Fruit fly (Drosophila melanogaster): ENCODE data around the gene cpo.

Gene cpo

DNA sequence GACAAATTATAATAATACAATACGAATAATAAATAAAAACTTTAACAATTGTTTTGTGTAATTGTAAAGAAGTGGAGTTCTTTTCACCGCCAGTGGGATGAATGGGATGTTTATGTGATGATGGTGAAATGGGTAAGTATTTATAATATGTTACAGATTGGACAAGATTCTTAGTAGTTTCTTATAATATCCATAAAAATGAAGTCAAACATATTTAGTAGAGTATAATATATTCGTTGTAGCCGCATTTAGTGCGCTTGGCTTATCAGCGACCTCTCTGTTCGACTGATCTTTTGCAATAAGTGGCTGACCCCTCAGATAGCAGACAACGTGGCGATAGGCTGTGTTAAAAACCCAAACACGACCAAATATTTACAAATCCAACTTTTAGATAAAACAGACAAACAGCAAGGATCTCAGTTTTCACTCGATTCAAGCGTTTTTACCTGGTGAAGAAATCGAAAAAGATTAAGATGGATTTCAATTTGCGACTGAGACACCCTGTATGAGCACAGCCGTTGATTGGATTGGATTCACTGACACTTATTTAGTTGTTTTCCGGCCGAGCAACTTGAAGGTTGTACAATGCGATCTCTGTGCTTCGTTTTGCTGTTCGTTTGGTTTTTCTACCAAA, 99.3 kb downstream of the cpo start, which contains the start of gene DNaseII (continued):
- TF ChIP-seq CG12155 (GFP tag; optimal IDR thresholded peaks at IDR 0.05) (no peak), sisA (GFP tag; IDR thresholded peaks at IDR 0.05) (no peak), ci (GFP tag; IDR thresholded peaks at IDR 0.05) (peak; percentile 46; the same call in 1 of the 3 replicates), C15 (GFP tag; IDR thresholded peaks at IDR 0.05) (no peak), Optix (GFP tag; IDR thresholded peaks at IDR 0.05) (no peak), org-1 (GFP tag; optimal IDR thresholded peaks at IDR 0.05) (peak; percentile 40), bbx (GFP tag; IDR thresholded peaks at IDR 0.05; ENCODE audit: partially characterized antibody) (no peak), CG17186 (GFP tag; optimal IDR thresholded peaks at IDR 0.05) (no peak), nau (GFP tag; optimal IDR thresholded peaks at IDR 0.05) (no peak), D19A (tag; optimal IDR thresholded peaks at IDR 0.05) (peak; percentile 90), CG17802 (tag; optimal IDR thresholded peaks at IDR 0.05) (no peak), MTF-1 (GFP tag; optimal IDR thresholded peaks at IDR 0.05; ENCODE audit: borderline replicate concordance) (no peak), Elba2 (GFP tag; optimal IDR thresholded peaks at IDR 0.05) (no peak), CG10274 (GFP tag; optimal IDR thresholded peaks at IDR 0.05) (peak; percentile 84), CG2875 (GFP tag; optimal IDR thresholded peaks at IDR 0.05) (no peak), Doc2 (GFP tag; IDR thresholded peaks at IDR 0.05) (no peak), CG8388 (GFP tag; optimal IDR thresholded peaks at IDR 0.05) (peak; percentile 10), chif (GFP tag; optimal IDR thresholded peaks at IDR 0.05) (peak in 1 of 2 experiments; percentile 7), CG30403 (GFP tag; optimal IDR thresholded peaks at IDR 0.05) (peak; percentile 38), HmgZ (tag; optimal IDR thresholded peaks at IDR 0.05) (no peak), sc (optimal IDR thresholded peaks at IDR 0.05) (no peak), sc (GFP tag; optimal IDR thresholded peaks at IDR 0.05) (no peak), eyg (GFP tag; optimal IDR thresholded peaks at IDR 0.05) (no peak), prd (optimal IDR thresholded peaks at IDR 0.05) (no peak), prd (GFP tag; IDR thresholded peaks at IDR 0.05) (no peak), caup (GFP tag; optimal IDR thresholded peaks at IDR 0.05; ENCODE audit: severe bottlenecking) (peak; percentile 55), Bteb2 (GFP tag; optimal IDR thresholded peaks at IDR 0.05) (no peak), dysf (GFP tag; IDR thresholded peaks at IDR 0.05) (peak; percentile 40; the same call in 1 of the 3 replicates), Dad (GFP tag; optimal IDR thresholded peaks at IDR 0.05) (no peak), HLH54F (GFP tag; optimal IDR thresholded peaks at IDR 0.05) (no peak), CG33557 (GFP tag; optimal IDR thresholded peaks at IDR 0.05) (no peak), sens-2 (GFP tag; IDR thresholded peaks at IDR 0.05) (peak; percentile 44; the same call in 1 of the 2 replicates), z (GFP tag; IDR thresholded peaks at IDR 0.05) (peak; percentile 24; the same call in 1 of the 3 replicates), CG6683 (GFP tag; optimal IDR thresholded peaks at IDR 0.05) (peak; percentile 11), Xbp1 (GFP tag; optimal IDR thresholded peaks at IDR 0.05) (peak; percentile 31), Nf-YC (tag; optimal IDR thresholded peaks at IDR 0.05) (peak; percentile 48), gro (GFP tag; optimal IDR thresholded peaks at IDR 0.05) (no peak), ERR (GFP tag; optimal IDR thresholded peaks at IDR 0.05) (peak; percentile 17), usp (GFP tag; optimal IDR thresholded peaks at IDR 0.05) (no peak), Dp (GFP tag; optimal IDR thresholded peaks at IDR 0.05) (no peak), Rfx (GFP tag; IDR thresholded peaks at IDR 0.05) (peak; percentile 58; the same call in 1 of the 2 replicates), CG17328 (GFP tag; IDR thresholded peaks at IDR 0.05) (0 out of 2 replicates have a peak, but pooled peaks have one; percentile 10), CG4424 (GFP tag; optimal IDR thresholded peaks at IDR 0.05) (peak; percentile 19), CG3838 (GFP tag; optimal IDR thresholded peaks at IDR 0.05) (no peak), al (GFP tag; IDR thresholded peaks at IDR 0.05) (no peak), Dip3 (GFP tag; optimal IDR thresholded peaks at IDR 0.05) (no peak), Kr (GFP tag; optimal IDR thresholded peaks at IDR 0.05) (no peak), Atf3 (GFP tag; optimal IDR thresholded peaks at IDR 0.05) (no peak), sug (tag; optimal IDR thresholded peaks at IDR 0.05) (peak; percentile 36), Dbx (GFP tag; IDR thresholded peaks at IDR 0.05) (no peak; the same call in 2 of the 3 replicates), zen (tag; optimal IDR thresholded peaks at IDR 0.05) (peak; percentile 36)

All from whole organism, embryonic.